Fruit fly (Drosophila melanogaster) whole organism, embryonic: ENCODE results near the gene Vha16-2.

Source experiments
- Atf-2 ChIP-seq: fragments of 200-800 bp; sonication (Bioruptor generic); optimal IDR thresholded peaks from 2 replicates; lab custom pipeline; 2016; ENCODE audit warnings: missing biosample characterization, missing genetic modification characterization
- Awh ChIP-seq: fragments of 200-800 bp; sonication (Bioruptor generic); IDR thresholded peaks from 2 replicates; pipeline ENCODE4, ENCODE4 v1.3.6; 2022; ENCODE audit warnings: missing biosample characterization, missing genetic modification characterization
- CG12219 ChIP-seq: fragments of 200-800 bp; sonication (Bioruptor generic); optimal IDR thresholded peaks from 3 replicates; lab custom pipeline; 2018; ENCODE audit warnings: missing biosample characterization, mild to moderate bottlenecking, missing genetic modification characterization
- CG12659 ChIP-seq: fragments of 200-800 bp; sonication (Bioruptor generic); optimal IDR thresholded peaks from 3 replicates; lab custom pipeline; 2017; ENCODE audit warnings: mild to moderate bottlenecking, missing biosample characterization, missing genetic modification reagents, missing genetic modification characterization
- CG13296 ChIP-seq: fragments of 200-800 bp; sonication (Bioruptor generic); optimal IDR thresholded peaks from 3 replicates; lab custom pipeline; 2018; ENCODE audit warnings: missing biosample characterization, mild to moderate bottlenecking, missing genetic modification characterization
- CG15269 ChIP-seq: fragments of 200-800 bp; sonication (Bioruptor generic); optimal IDR thresholded peaks from 2 replicates; lab custom pipeline; 2018; ENCODE audit warnings: missing biosample characterization, mild to moderate bottlenecking, missing genetic modification characterization, moderate library complexity
- CG15696 ChIP-seq: fragments of 200-800 bp; sonication (Bioruptor generic); optimal IDR thresholded peaks from 2 replicates; lab custom pipeline; 2019; ENCODE audit warnings: missing biosample characterization, mild to moderate bottlenecking, missing genetic modification characterization, moderate library complexity
- CG16863 ChIP-seq: fragments of 200-800 bp; sonication (Bioruptor generic); optimal IDR thresholded peaks from 3 replicates; lab custom pipeline; 2016; ENCODE audit warnings: missing biosample characterization, missing genetic modification characterization
- CG17612 ChIP-seq: fragments of 200-800 bp; sonication (Bioruptor generic); IDR thresholded peaks from 2 replicates; pipeline ENCODE4 v1.3.6; 2022; ENCODE audit warnings: missing biosample characterization, missing genetic modification characterization
- CG17802 ChIP-seq: fragments of 200-800 bp; sonication (Bioruptor generic); optimal IDR thresholded peaks from 2 replicates; lab custom pipeline; 2018; ENCODE audit warnings: missing biosample characterization, mild to moderate bottlenecking, missing genetic modification characterization, moderate library complexity
- CG18619 ChIP-seq: fragments of 200-800 bp; sonication (Bioruptor generic); optimal IDR thresholded peaks from 3 replicates; lab custom pipeline; 2017; ENCODE audit warnings: missing biosample characterization, mild to moderate bottlenecking, missing genetic modification characterization
- CG32767 ChIP-seq: fragments of 200-800 bp; sonication (Bioruptor generic); IDR thresholded peaks from 2 replicates; pipeline ENCODE4 v1.3.6; 2022; ENCODE audit warnings: missing biosample characterization, missing genetic modification characterization
- CG32772 ChIP-seq: fragments of 200-800 bp; sonication (Bioruptor generic); IDR thresholded peaks from 2 replicates; pipeline ENCODE4 v1.3.6; 2022; ENCODE audit warnings: missing biosample characterization, missing genetic modification characterization
- CG3281 ChIP-seq: fragments of 200-800 bp; sonication (Bioruptor generic); optimal IDR thresholded peaks from 3 replicates; lab custom pipeline; 2017; ENCODE audit warnings: missing biosample characterization, mild to moderate bottlenecking, missing genetic modification characterization
- CG5245 ChIP-seq: fragments of 200-800 bp; sonication (Bioruptor generic); optimal IDR thresholded peaks from 3 replicates; lab custom pipeline; 2016; ENCODE audit warnings: missing biosample characterization, missing genetic modification characterization
- CG5953 ChIP-seq: fragments of 200-800 bp; sonication (Bioruptor generic); IDR thresholded peaks from 2 replicates; pipeline ENCODE4 v1.3.6; 2022; ENCODE audit warnings: missing biosample characterization, missing genetic modification characterization
- CG6254 ChIP-seq: fragments of 200-800 bp; sonication (Bioruptor generic); optimal IDR thresholded peaks from 3 replicates; lab custom pipeline; 2017; ENCODE audit warnings: mild to moderate bottlenecking, missing biosample characterization, missing genetic modification reagents, missing genetic modification characterization
- CG8089 ChIP-seq: fragments of 200-800 bp; sonication (Bioruptor generic); optimal IDR thresholded peaks from 3 replicates; lab custom pipeline; 2016; ENCODE audit warnings: missing biosample characterization, missing genetic modification characterization
- CG8765 ChIP-seq: fragments of 200-800 bp; sonication (Bioruptor generic); IDR thresholded peaks from 2 replicates; pipeline ENCODE4 v1.3.6; 2022; ENCODE audit warnings: missing biosample characterization, missing genetic modification characterization
- CG8924 ChIP-seq: fragments of 200-800 bp; optimal IDR thresholded peaks from 3 replicates; lab custom pipeline; 2019; ENCODE audit warnings: missing biosample characterization, mild to moderate bottlenecking, missing genetic modification characterization, moderate library complexity
- CG9609 ChIP-seq: fragments of 200-800 bp; sonication (Bioruptor generic); optimal IDR thresholded peaks from 3 replicates; lab custom pipeline; 2016; ENCODE audit warnings: missing biosample characterization, missing genetic modification characterization
- CHES-1-like ChIP-seq: fragments of 200-800 bp; sonication (Bioruptor generic); optimal IDR thresholded peaks from 2 replicates; lab custom pipeline; 2016; ENCODE audit warnings: missing biosample characterization, missing genetic modification characterization
- CkIIα-i1 ChIP-seq: fragments of 200-800 bp; sonication (Bioruptor generic); IDR thresholded peaks from 2 replicates; pipeline ENCODE4 v1.3.6; 2022; ENCODE audit warnings: missing biosample characterization, missing genetic modification characterization
- E2f1 ChIP-seq: fragments of 200-800 bp; sonication (Bioruptor generic); IDR thresholded peaks from 2 replicates; pipeline ENCODE4 v1.3.6; 2022; ENCODE audit warnings: missing biosample characterization, missing genetic modification characterization
- E2f2 ChIP-seq: fragments of 200-800 bp; sonication (Bioruptor generic); IDR thresholded peaks from 2 replicates; pipeline ENCODE4 v1.3.6; 2022; ENCODE audit warnings: missing biosample characterization, missing genetic modification characterization
- Eip74EF ChIP-seq, 2 experiments: fragments of 200-800 bp in 1 of 2; fragments of >200 bp in 1 of 2; sonication (Bioruptor generic) in 1 of 2; optimal IDR thresholded peaks; 2 replicates each; lab custom pipeline; 2017 to 2019; ENCODE audit warnings: missing biosample characterization in 2 of 2, missing genetic modification characterization in 2 of 2, mild to moderate bottlenecking in 1 of 2, moderate library complexity in 1 of 2
- H15 ChIP-seq: fragments of 200-800 bp; sonication (Bioruptor generic); IDR thresholded peaks from 3 replicates; pipeline ENCODE4 v1.3.6; 2022; ENCODE audit warnings: missing biosample characterization, missing genetic modification characterization
- HLH54F ChIP-seq: fragments of 200-800 bp; sonication (Bioruptor generic); optimal IDR thresholded peaks from 3 replicates; lab custom pipeline; 2016; ENCODE audit warnings: missing biosample characterization, missing genetic modification characterization
- Hr78 ChIP-seq, 2 experiments: fragments of 200-800 bp in 1 of 2; fragments of >200 bp in 1 of 2; sonication (Bioruptor generic) in 1 of 2; optimal IDR thresholded peaks; 2 replicates each; lab custom pipeline; 2017 to 2019; ENCODE audit warnings: missing biosample characterization in 2 of 2, missing genetic modification characterization in 2 of 2, mild to moderate bottlenecking in 1 of 2, moderate library complexity in 1 of 2
- Hsf ChIP-seq: fragments of 200-800 bp; sonication (Bioruptor generic); optimal IDR thresholded peaks from 3 replicates; lab custom pipeline; 2016; ENCODE audit warnings: missing biosample characterization, missing genetic modification characterization
- Mes4 ChIP-seq: fragments of 200-800 bp; sonication (Bioruptor generic); optimal IDR thresholded peaks from 2 replicates; lab custom pipeline; 2016; ENCODE audit warnings: missing biosample characterization, missing genetic modification characterization
- Nf-YA ChIP-seq: fragments of 200-800 bp; sonication (Bioruptor generic); IDR thresholded peaks from 2 replicates; pipeline ENCODE4 v1.3.6; 2022; ENCODE audit warnings: missing biosample characterization, missing genetic modification characterization
- bab2 ChIP-seq: fragments of 200-800 bp; sonication (Bioruptor generic); optimal IDR thresholded peaks from 2 replicates; lab custom pipeline; 2016; ENCODE audit warnings: missing biosample characterization, missing genetic modification characterization
- bowl ChIP-seq: fragments of 200-800 bp; sonication (Bioruptor generic); IDR thresholded peaks from 2 replicates; pipeline ENCODE4 v1.3.6; 2022; ENCODE audit warnings: missing biosample characterization, missing genetic modification characterization
- chif ChIP-seq, 2 experiments: fragments of 200-800 bp; sonication (Bioruptor generic); optimal IDR thresholded peaks; 3 replicates each; lab custom pipeline; 2016; ENCODE audit warnings: missing biosample characterization in 2 of 2, missing genetic modification characterization in 2 of 2
- dimm ChIP-seq: fragments of 200-800 bp; sonication (Bioruptor generic); IDR thresholded peaks from 2 replicates; pipeline ENCODE4 v1.3.6; 2022; ENCODE audit warnings: missing biosample characterization, missing genetic modification characterization
- fd64A ChIP-seq: fragments of 200-800 bp; sonication (Bioruptor generic); optimal IDR thresholded peaks from 3 replicates; lab custom pipeline; 2018; ENCODE audit warnings: missing biosample characterization, mild to moderate bottlenecking, missing genetic modification characterization
- gce ChIP-seq: fragments of 200-800 bp; sonication (Bioruptor generic); IDR thresholded peaks from 3 replicates; pipeline ENCODE4 v1.3.6; 2022; ENCODE audit warnings: missing biosample characterization, missing genetic modification characterization
- gem ChIP-seq: fragments of 200-800 bp; sonication (Bioruptor generic); optimal IDR thresholded peaks from 2 replicates; lab custom pipeline; 2019; ENCODE audit warnings: missing biosample characterization, mild to moderate bottlenecking, missing genetic modification characterization, moderate library complexity
- luna ChIP-seq: fragments of 200-800 bp; sonication (Bioruptor generic); optimal IDR thresholded peaks from 2 replicates; lab custom pipeline; 2016; ENCODE audit warnings: missing biosample characterization, missing genetic modification characterization
- onecut ChIP-seq: fragments of 200-800 bp; sonication (Bioruptor generic); IDR thresholded peaks from 2 replicates; pipeline ENCODE4 v1.3.6; 2022; ENCODE audit warnings: missing biosample characterization, missing genetic modification characterization
- peb ChIP-seq: fragments of 200-800 bp; sonication (Bioruptor generic); IDR thresholded peaks from 2 replicates; pipeline ENCODE4 v1.3.6; 2022; ENCODE audit warnings: missing biosample characterization, missing genetic modification characterization
- row ChIP-seq: fragments of 200-800 bp; sonication (Bioruptor generic); IDR thresholded peaks from 3 replicates; pipeline ENCODE4 v1.3.6; 2022; ENCODE audit warnings: missing biosample characterization, missing genetic modification characterization
- seq ChIP-seq: fragments of 200-800 bp; sonication (Bioruptor generic); IDR thresholded peaks from 2 replicates; pipeline ENCODE4 v1.3.6; 2022; ENCODE audit warnings: missing biosample characterization, missing genetic modification characterization
- shn ChIP-seq: fragments of 200-800 bp; sonication (Bioruptor generic); optimal IDR thresholded peaks from 3 replicates; lab custom pipeline; 2016; ENCODE audit warnings: missing biosample characterization, missing genetic modification characterization
- so ChIP-seq: fragments of 200-800 bp; sonication (Bioruptor generic); IDR thresholded peaks from 3 replicates; pipeline ENCODE4 v1.3.6; 2022; ENCODE audit warnings: missing biosample characterization, missing genetic modification characterization
- tgo ChIP-seq: fragments of 200-800 bp; sonication (Bioruptor generic); IDR thresholded peaks from 3 replicates; pipeline ENCODE4 v1.3.6; 2022; ENCODE audit warnings: missing biosample characterization, missing genetic modification characterization
- tio ChIP-seq: fragments of 200-800 bp; sonication (Bioruptor generic); optimal IDR thresholded peaks from 2 replicates; lab custom pipeline; 2017; ENCODE audit warnings: missing biosample characterization, missing genetic modification characterization, inconsistent platforms
- tll ChIP-seq, 2 experiments: fragments of 200-800 bp in 1 of 2; fragments of >200 bp in 1 of 2; sonication (Bioruptor generic) in 1 of 2; optimal IDR thresholded peaks; 2 replicates each; lab custom pipeline; 2017 to 2019; ENCODE audit warnings: missing biosample characterization in 2 of 2, missing genetic modification characterization in 2 of 2, mild to moderate bottlenecking in 1 of 2, moderate library complexity in 1 of 2
- trh ChIP-seq: fragments of 200-800 bp; sonication (Bioruptor generic); optimal IDR thresholded peaks from 2 replicates; lab custom pipeline; 2016; ENCODE audit warnings: missing biosample characterization, missing genetic modification characterization
- wek ChIP-seq: fragments of 200-800 bp; sonication (Bioruptor generic); optimal IDR thresholded peaks from 3 replicates; lab custom pipeline; 2018; ENCODE audit warnings: missing biosample characterization, mild to moderate bottlenecking, missing genetic modification characterization, moderate library complexity

Vha16-2 gene

dm6 chr3L:11448935-11449334 lies 25.8 kb upstream of the Vha16-2 start:
- TF ChIP-seq CG8765 (GFP tag; lab: Robert Waterston, UW) = 0 out of 2 replicates have a peak, but pooled peaks have one; percentile 28
- TF ChIP-seq CG17612 (GFP tag; lab: Robert Waterston, UW) = no peak
- peak; percentile 63 for TF ChIP-seq dimm (GFP tag; lab: Robert Waterston, UW)
- TF ChIP-seq CG12659 (GFP tag; lab: Kevin White, UChicago) = peak; percentile 28
- peak; percentile 52; the same call in 1 of the 3 replicates for TF ChIP-seq H15 (GFP tag; lab: Robert Waterston, UW)
- peak; percentile 43 for TF ChIP-seq HLH54F (GFP tag; lab: Kevin White, UChicago)
- TF ChIP-seq CG12219 (GFP tag; lab: Kevin White, UChicago) = no peak
- peak; percentile 4 for TF ChIP-seq trh (GFP tag; lab: Kevin White, UChicago)
- 0 out of 2 replicates have a peak, but pooled peaks have one; percentile 49 for TF ChIP-seq CG5953 (GFP tag; lab: Robert Waterston, UW)
- TF ChIP-seq CHES-1-like (GFP tag; lab: Kevin White, UChicago) = peak; percentile 33
- peak; percentile 28 for TF ChIP-seq CG17802 (tag; lab: Kevin White, UChicago)
- TF ChIP-seq CG8089 (GFP tag; lab: Kevin White, UChicago) = peak; percentile 21
- peak; percentile 42; the same call in 1 of the 2 replicates for TF ChIP-seq onecut (GFP tag; lab: Robert Waterston, UW)
- TF ChIP-seq CG13296 (GFP tag; lab: Kevin White, UChicago) = no peak
- peak; percentile 38 for TF ChIP-seq CG6254 (GFP tag; lab: Kevin White, UChicago)
- TF ChIP-seq Nf-YA = no peak
- peak; percentile 30; the same call in 1 of the 2 replicates for TF ChIP-seq CG32767 (GFP tag; lab: Robert Waterston, UW)
- no peak for TF ChIP-seq Eip74EF (GFP tag; optimal IDR thresholded peaks at IDR 0.05; lab: Kevin White, UChicago)
- peak; percentile 40 for TF ChIP-seq Mes4 (GFP tag; lab: Kevin White, UChicago)
- TF ChIP-seq fd64A = no peak
- peak; percentile 60; the same call in 2 of the 3 replicates for TF ChIP-seq tgo
- peak; percentile 33 for TF ChIP-seq CG8924 (tag; lab: Kevin White, UChicago)
- no peak for TF ChIP-seq tll (GFP tag; optimal IDR thresholded peaks at IDR 0.05; lab: Kevin White, UChicago)
- TF ChIP-seq E2f1 (GFP tag; lab: Robert Waterston, UW) = peak; percentile 38; the same call in 1 of the 2 replicates
- TF ChIP-seq bowl (GFP tag; lab: Robert Waterston, UW) = peak; percentile 29; the same call in 1 of the 2 replicates
- 0 out of 2 replicates have a peak, but pooled peaks have one; percentile 29 for TF ChIP-seq seq (GFP tag; lab: Robert Waterston, UW)
- TF ChIP-seq Atf-2 (GFP tag; lab: Kevin White, UChicago) = peak; percentile 42
- peak; percentile 64 for TF ChIP-seq gem
- TF ChIP-seq CG18619 (GFP tag; lab: Kevin White, UChicago) = peak; percentile 31
- TF ChIP-seq CG9609 (GFP tag; lab: Kevin White, UChicago) = peak; percentile 42
- TF ChIP-seq wek (GFP tag; lab: Kevin White, UChicago) = no peak
- no peak for TF ChIP-seq CG32772 (GFP tag; lab: Robert Waterston, UW)
- TF ChIP-seq bab2 = peak; percentile 54
- TF ChIP-seq CkIIα-i1 (GFP tag; lab: Robert Waterston, UW) = no peak
- peak; percentile 77 for TF ChIP-seq row (GFP tag; lab: Robert Waterston, UW)
- no peak for TF ChIP-seq gce (GFP tag; lab: Robert Waterston, UW)
- peak; percentile 40 for TF ChIP-seq CG15269 (tag; lab: Kevin White, UChicago)
- peak; percentile 24 to 66 for TF ChIP-seq chif (GFP tag; optimal IDR thresholded peaks at IDR 0.05; lab: Kevin White, UChicago)
- peak; percentile 24 for TF ChIP-seq CG3281 (GFP tag; lab: Kevin White, UChicago)
- no peak for TF ChIP-seq Hr78 (GFP tag; optimal IDR thresholded peaks at IDR 0.05; lab: Kevin White, UChicago)
- TF ChIP-seq CG16863 = peak; percentile 57
- TF ChIP-seq E2f2 (GFP tag; lab: Robert Waterston, UW) = peak; percentile 47; the same call in 1 of the 2 replicates
- TF ChIP-seq tio (GFP tag; lab: Kevin White, UChicago) = peak; percentile 54
- TF ChIP-seq luna (GFP tag; lab: Kevin White, UChicago) = no peak
- peak; percentile 52 for TF ChIP-seq Hsf (GFP tag; lab: Kevin White, UChicago)
- TF ChIP-seq CG5245 (GFP tag; lab: Kevin White, UChicago) = peak; percentile 66
- no peak for TF ChIP-seq peb (GFP tag; lab: Robert Waterston, UW)
- no peak for TF ChIP-seq CG15696 (tag; lab: Kevin White, UChicago)
- TF ChIP-seq shn = peak; percentile 10
- TF ChIP-seq Awh = no peak
- TF ChIP-seq so = peak; percentile 69; the same call in 1 of the 3 replicates
